Worm (Caenorhabditis elegans): ENCODE measurements around the gene C07A4.3.

Gene C07A4.3

DNA sequence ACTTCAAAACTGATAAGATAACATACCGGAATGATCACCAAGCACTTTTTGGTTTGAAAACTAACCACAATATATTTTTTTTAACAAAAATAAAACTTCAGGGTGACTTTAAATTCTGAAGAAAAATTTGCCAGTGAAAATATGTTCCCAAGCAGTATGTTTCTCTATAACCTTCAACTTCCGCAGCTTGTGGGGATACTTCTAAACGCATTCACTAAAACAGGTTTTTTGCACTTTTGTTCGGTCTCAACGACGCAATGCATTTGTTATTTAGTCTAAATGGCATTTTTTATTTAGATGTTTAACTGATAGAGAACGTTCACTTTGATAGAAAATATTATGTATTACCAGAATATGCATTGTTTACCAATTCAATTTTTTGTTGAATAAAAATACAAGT is 14.5 kb downstream of the C07A4.3 start:
- TF ChIP-seq ceh-43 (GFP tag; optimal IDR thresholded peaks at IDR 0.05): no peak
- no peak for TF ChIP-seq unc-39 (tag; optimal IDR thresholded peaks at IDR 0.05)
- TF ChIP-seq zip-8 (tag; optimal IDR thresholded peaks at IDR 0.05): no peak
- no peak for TF ChIP-seq mep-1 (tag; optimal IDR thresholded peaks at IDR 0.05)
- TF ChIP-seq nhr-28 (tag; optimal IDR thresholded peaks at IDR 0.05): no peak
- no peak for TF ChIP-seq sptf-1 (tag; optimal IDR thresholded peaks at IDR 0.05)
- no peak for TF ChIP-seq nhr-2 (tag; optimal IDR thresholded peaks at IDR 0.05)
- TF ChIP-seq pha-4 (tag; optimal IDR thresholded peaks at IDR 0.05): no peak
- no peak for TF ChIP-seq mab-5 (tag; optimal IDR thresholded peaks at IDR 0.05)
- no peak for TF ChIP-seq M03D4.4 (tag; optimal IDR thresholded peaks at IDR 0.05)
- TF ChIP-seq unc-62 (GFP tag; optimal IDR thresholded peaks at IDR 0.05): no peak
- TF ChIP-seq flh-1 (GFP tag; optimal IDR thresholded peaks at IDR 0.05): no peak

DNA sequence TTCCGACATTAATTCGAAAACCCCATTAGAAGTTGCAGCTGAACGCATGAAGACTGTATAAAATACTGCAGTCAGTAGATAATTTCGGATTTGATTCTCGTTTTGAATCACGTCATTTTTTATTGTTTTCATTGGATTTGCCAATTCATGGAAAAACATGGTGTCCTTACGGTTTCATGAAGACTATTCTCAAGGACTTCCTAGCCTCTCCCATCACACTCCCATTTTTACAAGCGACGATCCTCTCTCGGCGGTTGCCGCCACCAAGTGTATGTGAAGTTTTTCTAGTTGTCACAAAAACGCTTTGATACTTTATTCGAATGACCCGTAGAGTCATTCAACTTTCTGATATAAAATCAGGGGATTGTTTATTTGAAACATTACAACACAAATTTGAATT is 15.0 kb downstream of the C07A4.3 start:
- TF ChIP-seq elt-1 (tag; optimal IDR thresholded peaks at IDR 0.05; ENCODE audit: borderline replicate concordance, insufficient read depth): no peak
- TF ChIP-seq nhr-28 (tag; optimal IDR thresholded peaks at IDR 0.05): no peak
- TF ChIP-seq snpc-4 (tag; optimal IDR thresholded peaks at IDR 0.05): no peak
- no peak for TF ChIP-seq mab-5 (tag; optimal IDR thresholded peaks at IDR 0.05)
- TF ChIP-seq ces-1 (GFP tag; optimal IDR thresholded peaks at IDR 0.05): no peak
- no peak for TF ChIP-seq unc-62 (GFP tag; optimal IDR thresholded peaks at IDR 0.05)
- no peak for TF ChIP-seq tbx-8 (GFP tag; optimal IDR thresholded peaks at IDR 0.05)
- TF ChIP-seq ztf-11 (tag; optimal IDR thresholded peaks at IDR 0.05): no peak
- TF ChIP-seq ceh-43 (GFP tag; optimal IDR thresholded peaks at IDR 0.05): no peak
- no peak for TF ChIP-seq lsy-2 (tag; optimal IDR thresholded peaks at IDR 0.05)
- TF ChIP-seq ceh-83 (GFP tag; optimal IDR thresholded peaks at IDR 0.05): no peak
- no peak for TF ChIP-seq flh-1 (GFP tag; optimal IDR thresholded peaks at IDR 0.05)
- TF ChIP-seq mep-1 (tag; optimal IDR thresholded peaks at IDR 0.05): no peak
- TF ChIP-seq blmp-1 (tag; optimal IDR thresholded peaks at IDR 0.05): no peak
- no peak for TF ChIP-seq nhr-12 (tag; optimal IDR thresholded peaks at IDR 0.05)
- no peak for TF ChIP-seq cnd-1 (tag; optimal IDR thresholded peaks at IDR 0.05)

DNA sequence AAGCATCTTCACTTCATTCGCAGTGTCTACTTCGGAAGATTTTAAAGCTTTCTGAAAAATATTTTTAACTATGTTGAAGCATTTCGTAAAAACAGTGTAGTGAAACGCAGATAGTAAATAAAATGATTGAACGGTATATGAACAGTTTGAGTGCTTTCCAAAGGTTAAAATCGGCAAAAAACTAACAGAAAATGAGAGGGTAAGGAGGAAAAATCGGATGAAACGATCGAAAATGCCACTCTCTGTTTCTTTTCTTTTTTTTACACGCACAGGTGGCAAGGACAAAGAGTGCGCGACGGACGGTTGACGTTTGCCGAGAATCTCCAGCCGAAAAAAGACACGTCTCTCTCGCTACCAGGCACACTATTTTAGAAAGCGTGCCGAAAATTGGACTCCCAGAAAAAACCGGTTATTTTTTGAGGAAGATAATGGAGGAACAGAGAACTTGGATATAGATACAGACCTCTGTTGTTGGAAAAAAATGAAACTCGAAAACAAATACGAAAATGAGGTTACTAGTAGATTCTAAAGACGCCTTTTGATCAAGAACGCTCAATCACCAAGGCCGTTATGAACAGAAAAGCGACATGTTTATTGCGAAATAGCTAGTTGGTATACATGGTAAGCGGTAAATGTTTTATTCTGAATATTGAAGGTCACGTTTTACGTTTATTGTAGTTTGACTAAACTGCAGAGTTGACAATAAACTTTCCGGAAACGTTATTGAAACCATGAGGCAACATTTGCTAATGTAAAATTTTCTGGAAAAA is 19.7 kb downstream of the C07A4.3 start, which contains the start of gene myrf-2:
Gene myrf-2 (minus strand): TSS at position 51 of the 770 bp plus-strand sequence.
- no peak for TF ChIP-seq nhr-76 (tag; optimal IDR thresholded peaks at IDR 0.05)
- no peak for TF ChIP-seq lsy-2 (tag; optimal IDR thresholded peaks at IDR 0.05)
- TF ChIP-seq unc-62 (GFP tag; optimal IDR thresholded peaks at IDR 0.05): no peak
- no peak for TF ChIP-seq hlh-1 (tag; optimal IDR thresholded peaks at IDR 0.05)
- no peak for TF ChIP-seq lin-13 (tag; optimal IDR thresholded peaks at IDR 0.05)
- TF ChIP-seq ces-1 (GFP tag; optimal IDR thresholded peaks at IDR 0.05): no peak
- TF ChIP-seq ham-2 (GFP tag; optimal IDR thresholded peaks at IDR 0.05): no peak
- TF ChIP-seq ceh-43 (GFP tag; optimal IDR thresholded peaks at IDR 0.05): no peak
- no peak for TF ChIP-seq elt-1 (tag; optimal IDR thresholded peaks at IDR 0.05; ENCODE audit: borderline replicate concordance, insufficient read depth)
- no peak for TF ChIP-seq nhr-237 (tag; optimal IDR thresholded peaks at IDR 0.05)
- no peak for TF ChIP-seq tbx-8 (GFP tag; optimal IDR thresholded peaks at IDR 0.05)
- no peak for TF ChIP-seq elt-3 (tag; optimal IDR thresholded peaks at IDR 0.05)
- no peak for TF ChIP-seq sptf-1 (tag; optimal IDR thresholded peaks at IDR 0.05)
- TF ChIP-seq ceh-39 (tag; optimal IDR thresholded peaks at IDR 0.05): no peak
- TF ChIP-seq nhr-28 (tag; optimal IDR thresholded peaks at IDR 0.05): no peak
- no peak for TF ChIP-seq cnd-1 (tag; optimal IDR thresholded peaks at IDR 0.05)

ce11 chrX:10197204-10197756 is 22.5 kb downstream of the C07A4.3 start, which contains the start of gene nucb-1:
Gene nucb-1 (plus strand): TSS chrX:10197706.
- no peak for TF ChIP-seq tbx-8 (GFP tag; optimal IDR thresholded peaks at IDR 0.05)
- peak; percentile 52 for TF ChIP-seq hlh-1 (tag; optimal IDR thresholded peaks at IDR 0.05)
- TF ChIP-seq unc-39 (tag; optimal IDR thresholded peaks at IDR 0.05): peak; percentile 5
- peak; percentile 43 for TF ChIP-seq pha-4 (tag; optimal IDR thresholded peaks at IDR 0.05)
- no peak for TF ChIP-seq mls-2 (tag; optimal IDR thresholded peaks at IDR 0.05)
- TF ChIP-seq unc-62 (GFP tag; optimal IDR thresholded peaks at IDR 0.05): peak; percentile 75
- peak; percentile 58 for TF ChIP-seq ces-1 (GFP tag; optimal IDR thresholded peaks at IDR 0.05)
- TF ChIP-seq mep-1 (tag; optimal IDR thresholded peaks at IDR 0.05): peak; percentile 46
- no peak for TF ChIP-seq nhr-12 (tag; optimal IDR thresholded peaks at IDR 0.05)
- TF ChIP-seq drap-1 (GFP tag; optimal IDR thresholded peaks at IDR 0.05): peak; percentile 4
- no peak for TF ChIP-seq flh-1 (GFP tag; optimal IDR thresholded peaks at IDR 0.05)
- TF ChIP-seq ceh-39 (tag; optimal IDR thresholded peaks at IDR 0.05): peak; percentile 68
- TF ChIP-seq sem-2 (GFP tag; optimal IDR thresholded peaks at IDR 0.05): no peak
- no peak for TF ChIP-seq sptf-1 (tag; optimal IDR thresholded peaks at IDR 0.05)
- no peak for TF ChIP-seq snpc-4 (tag; optimal IDR thresholded peaks at IDR 0.05)
- TF ChIP-seq unc-120 (tag; optimal IDR thresholded peaks at IDR 0.05; ENCODE audit: poor library complexity, severe bottlenecking): peak; percentile 69
- peak; percentile 70 for TF ChIP-seq nhr-237 (tag; optimal IDR thresholded peaks at IDR 0.05)
- TF ChIP-seq lsy-2 (tag; optimal IDR thresholded peaks at IDR 0.05): peak; percentile 47

All from whole organism, mixed stage, embryonic.